Fruit fly (Drosophila melanogaster) whole organism, embryonic: ENCODE data around the gene Lip3.
A peak's percentile ranks its signal among the peaks of the same experiment; 100 is the strongest.

Experiments used
- Bdp1 ChIP-seq: fragments of 200-800 bp; sonication (Bioruptor generic); optimal IDR thresholded peaks from 3 replicates; lab custom pipeline; 2016; ENCODE audit warnings: missing biosample characterization, missing genetic modification characterization
- CG1024 ChIP-seq: fragments of 200-800 bp; sonication (Bioruptor generic); IDR thresholded peaks from 2 replicates; pipeline ENCODE4 v1.3.6; 2022; ENCODE audit warnings: missing biosample characterization, missing genetic modification characterization
- CG12659 ChIP-seq: fragments of 200-800 bp; sonication (Bioruptor generic); optimal IDR thresholded peaks from 3 replicates; lab custom pipeline; 2017; ENCODE audit warnings: mild to moderate bottlenecking, missing biosample characterization, missing genetic modification reagents, missing genetic modification characterization
- CG14050 ChIP-seq: fragments of 200-800 bp; sonication (Bioruptor generic); IDR thresholded peaks from 3 replicates; pipeline ENCODE4 v1.3.6; 2022; ENCODE audit warnings: missing biosample characterization, missing genetic modification characterization
- CG1603 ChIP-seq: fragments of 200-800 bp; sonication (Bioruptor generic); optimal IDR thresholded peaks from 2 replicates; lab custom pipeline; 2019; ENCODE audit warnings: missing biosample characterization, mild to moderate bottlenecking, missing genetic modification characterization, moderate library complexity
- CG17328 ChIP-seq: fragments of 200-800 bp; sonication (Bioruptor generic); IDR thresholded peaks from 2 replicates; pipeline ENCODE4 v1.3.6; 2022; ENCODE audit warnings: missing biosample characterization, missing genetic modification characterization
- CG18011 ChIP-seq: fragments of 200-800 bp; sonication (Bioruptor generic); optimal IDR thresholded peaks from 2 replicates; lab custom pipeline; 2017; ENCODE audit warnings: missing biosample characterization, missing genetic modification characterization, mild to moderate bottlenecking, moderate library complexity, missing genotype
- CG3163 ChIP-seq: fragments of 200-800 bp; sonication (Bioruptor generic); optimal IDR thresholded peaks from 3 replicates; lab custom pipeline; 2016; ENCODE audit warnings: missing biosample characterization, missing genetic modification characterization
- CG3281 ChIP-seq: fragments of 200-800 bp; sonication (Bioruptor generic); optimal IDR thresholded peaks from 3 replicates; lab custom pipeline; 2017; ENCODE audit warnings: missing biosample characterization, mild to moderate bottlenecking, missing genetic modification characterization
- CG33557 ChIP-seq: fragments of 200-800 bp; sonication (Bioruptor generic); optimal IDR thresholded peaks from 2 replicates; lab custom pipeline; 2019; ENCODE audit warnings: missing biosample characterization, mild to moderate bottlenecking, missing genetic modification characterization, moderate library complexity
- CG4820 ChIP-seq: fragments of 200-800 bp; sonication (Bioruptor generic); optimal IDR thresholded peaks from 3 replicates; lab custom pipeline; 2016; ENCODE audit warnings: missing biosample characterization, missing genetic modification characterization
- CG7556 ChIP-seq: fragments of 200-800 bp; sonication (Bioruptor generic); optimal IDR thresholded peaks from 2 replicates; lab custom pipeline; 2017; ENCODE audit warnings: missing biosample characterization, mild to moderate bottlenecking, missing genetic modification characterization
- CG9727 ChIP-seq: fragments of 200-800 bp; sonication (Bioruptor generic); optimal IDR thresholded peaks from 3 replicates; lab custom pipeline; 2017; ENCODE audit warnings: missing biosample characterization, mild to moderate bottlenecking, missing genetic modification characterization
- Dll ChIP-seq: fragments of 200-800 bp; sonication (Bioruptor generic); IDR thresholded peaks from 4 replicates; pipeline ENCODE4 v1.3.6; 2022; ENCODE audit warnings: missing biosample characterization, missing genetic modification characterization; ENCODE audit not compliant: partially characterized antibody
- GATAe ChIP-seq: fragments of 200-800 bp; sonication (Bioruptor generic); conservative IDR thresholded peaks from 2 replicates; pipeline ENCODE4 v1.3.6; 2022; ENCODE audit warnings: missing biosample characterization, missing genetic modification characterization
- Jarid2 ChIP-seq: fragments of 200-800 bp; sonication (Bioruptor generic); optimal IDR thresholded peaks from 3 replicates; lab custom pipeline; 2017; ENCODE audit warnings: mild to moderate bottlenecking, missing biosample characterization, missing genetic modification reagents, missing genetic modification characterization
- Med ChIP-seq: fragments of 200-800 bp; sonication (Bioruptor generic); peaks from one replicate; lab custom pipeline; 2016; ENCODE audit warnings: missing biosample characterization, missing genetic modification characterization, mild to moderate bottlenecking, inconsistent platforms, moderate library complexity
- Opbp ChIP-seq: fragments of 200-800 bp; sonication (Bioruptor generic); IDR thresholded peaks from 3 replicates; pipeline ENCODE4 v1.3.6; 2022; ENCODE audit warnings: missing biosample characterization, missing genetic modification characterization; ENCODE audit not compliant: partially characterized antibody
- Pdp1 ChIP-seq, 2 experiments: fragments of 200-800 bp; sonication (Bioruptor generic); optimal IDR thresholded peaks; 3 replicates each; lab custom pipeline; 2016; ENCODE audit warnings: missing biosample characterization in 2 of 2, missing genetic modification characterization in 2 of 2, mild to moderate bottlenecking in 1 of 2, moderate library complexity in 1 of 2
- Poxn ChIP-seq: fragments of 200-800 bp; sonication (Bioruptor generic); IDR thresholded peaks from 2 replicates; pipeline ENCODE4 v1.3.6; 2022; ENCODE audit warnings: missing biosample characterization, missing genetic modification characterization
- Stat92E ChIP-seq, 3 experiments: fragments of >200 bp in 2 of 3; fragments of 200-800 bp in 1 of 3; sonication (Bioruptor generic) in 1 of 3; optimal IDR thresholded peaks; 2 replicates each; lab custom pipeline; 2017 to 2019; ENCODE audit warnings: missing biosample characterization in 3 of 3, missing genetic modification characterization in 3 of 3, mild to moderate bottlenecking in 1 of 3, moderate library complexity in 1 of 3
- Trl ChIP-seq, 3 experiments: fragments of >200 bp in 2 of 3; fragments of 200-800 bp in 1 of 3; sonication (Bioruptor generic) in 1 of 3; optimal IDR thresholded peaks; 2 replicates in 1 of 3; 3 replicates in 2 of 3; lab custom pipeline; 2016 to 2017; ENCODE audit warnings: missing biosample characterization in 1 of 3, missing genetic modification characterization in 1 of 3
- Xrp1 ChIP-seq: fragments of 200-800 bp; sonication (Bioruptor generic); IDR thresholded peaks from 2 replicates; pipeline ENCODE4 v1.3.6; 2022; ENCODE audit warnings: missing biosample characterization, missing genetic modification characterization
- abd-A ChIP-seq: fragments of 200-800 bp; sonication (Bioruptor generic); optimal IDR thresholded peaks from 3 replicates; lab custom pipeline; 2019; ENCODE audit warnings: missing biosample characterization, mild to moderate bottlenecking, missing genetic modification characterization, moderate library complexity
- aop ChIP-seq: fragments of 200-800 bp; sonication (Bioruptor generic); IDR thresholded peaks from 2 replicates; pipeline ENCODE4 v1.3.6; 2022; ENCODE audit warnings: missing biosample characterization, missing genetic modification characterization
- chinmo ChIP-seq: fragments of 200-800 bp; sonication (Bioruptor generic); IDR thresholded peaks from 4 replicates; pipeline ENCODE4 v1.3.6; 2022; ENCODE audit warnings: missing biosample characterization, missing genetic modification characterization; ENCODE audit not compliant: partially characterized antibody
- chm ChIP-seq: fragments of 200-800 bp; sonication (Bioruptor generic); IDR thresholded peaks from 2 replicates; pipeline ENCODE4 v1.3.6; 2022; ENCODE audit warnings: missing biosample characterization, missing genetic modification characterization
- crol ChIP-seq: fragments of 200-800 bp; sonication (Bioruptor generic); IDR thresholded peaks from 2 replicates; pipeline ENCODE4 v1.3.6; 2022; ENCODE audit warnings: missing biosample characterization, missing genetic modification characterization
- fd96Cb ChIP-seq: fragments of 200-800 bp; sonication (Bioruptor generic); optimal IDR thresholded peaks from 2 replicates; lab custom pipeline; 2018; ENCODE audit warnings: missing biosample characterization, mild to moderate bottlenecking, missing genetic modification characterization, moderate library complexity
- hb ChIP-seq: fragments of 200-800 bp; sonication (Bioruptor generic); IDR thresholded peaks from 3 replicates; pipeline ENCODE4 v1.3.6; 2022; ENCODE audit warnings: missing biosample characterization, missing genetic modification characterization; ENCODE audit not compliant: partially characterized antibody
- hth ChIP-seq: fragments of >200 bp; optimal IDR thresholded peaks from 2 replicates; lab custom pipeline; 2017; ENCODE audit warnings: inconsistent platforms
- ind ChIP-seq: fragments of 200-800 bp; sonication (Bioruptor generic); optimal IDR thresholded peaks from 3 replicates; lab custom pipeline; 2016; ENCODE audit warnings: missing biosample characterization, missing genetic modification characterization
- jumu ChIP-seq: fragments of 200-800 bp; sonication (Bioruptor generic); optimal IDR thresholded peaks from 3 replicates; lab custom pipeline; 2016; ENCODE audit warnings: missing biosample characterization, missing genetic modification characterization
- kay ChIP-seq: fragments of 200-800 bp; sonication (Bioruptor generic); optimal IDR thresholded peaks from 2 replicates; lab custom pipeline; 2016; ENCODE audit warnings: missing biosample characterization, missing genetic modification characterization
- kni ChIP-seq: fragments of 200-800 bp; sonication (Bioruptor generic); optimal IDR thresholded peaks from 3 replicates; lab custom pipeline; 2017; ENCODE audit warnings: mild to moderate bottlenecking, missing biosample characterization, missing genetic modification reagents, missing genetic modification characterization
- lmd ChIP-seq: fragments of 200-800 bp; sonication (Bioruptor generic); IDR thresholded peaks from 2 replicates; pipeline ENCODE4 v1.3.6; 2022; ENCODE audit warnings: missing biosample characterization, missing genetic modification characterization
- lov ChIP-seq, 2 experiments: fragments of 200-800 bp in 1 of 2; fragments of >200 bp in 1 of 2; sonication (Bioruptor generic) in 1 of 2; IDR thresholded peaks in 1 of 2; optimal IDR thresholded peaks in 1 of 2; 2 replicates in 1 of 2; 3 replicates in 1 of 2; pipeline versions ENCODE4 v1.3.6 to Lab custom; 2017 to 2022; ENCODE audit warnings: missing biosample characterization in 1 of 2, missing genetic modification characterization in 1 of 2
- nerfin-1 ChIP-seq: fragments of 200-800 bp; sonication (Bioruptor generic); optimal IDR thresholded peaks from 3 replicates; lab custom pipeline; 2019; ENCODE audit warnings: missing biosample characterization, mild to moderate bottlenecking, missing genetic modification characterization, moderate library complexity
- oc ChIP-seq: fragments of 200-800 bp; sonication (Bioruptor generic); optimal IDR thresholded peaks from 2 replicates; lab custom pipeline; 2018; ENCODE audit warnings: missing biosample characterization, mild to moderate bottlenecking, missing genetic modification characterization, moderate library complexity
- phol ChIP-seq: fragments of 200-800 bp; sonication (Bioruptor generic); optimal IDR thresholded peaks from 3 replicates; lab custom pipeline; 2018; ENCODE audit warnings: missing biosample characterization, mild to moderate bottlenecking, missing genetic modification characterization, moderate library complexity
- pzg ChIP-seq: fragments of 200-800 bp; sonication (Bioruptor generic); optimal IDR thresholded peaks from 3 replicates; lab custom pipeline; 2018; ENCODE audit warnings: missing biosample characterization, mild to moderate bottlenecking, missing genetic modification characterization, moderate library complexity
- repo ChIP-seq: fragments of 200-800 bp; sonication (Bioruptor generic); optimal IDR thresholded peaks from 2 replicates; lab custom pipeline; 2016; ENCODE audit warnings: missing biosample characterization, missing genetic modification characterization
- sens ChIP-seq: fragments of 200-800 bp; sonication (Bioruptor generic); peaks from one replicate; lab custom pipeline; 2016; ENCODE audit warnings: missing biosample characterization, missing genetic modification characterization
- sens-2 ChIP-seq: fragments of 200-800 bp; sonication (Bioruptor generic); IDR thresholded peaks from 2 replicates; pipeline ENCODE4 v1.3.6; 2022; ENCODE audit warnings: missing biosample characterization, missing genetic modification characterization
- sim ChIP-seq: fragments of 200-800 bp; sonication (Bioruptor generic); IDR thresholded peaks from 2 replicates; pipeline ENCODE4 v1.3.6; 2022; ENCODE audit warnings: missing biosample characterization, missing genetic modification characterization
- stwl ChIP-seq: fragments of 200-800 bp; sonication (Bioruptor generic); optimal IDR thresholded peaks from 3 replicates; lab custom pipeline; 2018; ENCODE audit warnings: missing biosample characterization, mild to moderate bottlenecking, missing genetic modification characterization, moderate library complexity
- unc-4 ChIP-seq: fragments of 200-800 bp; sonication (Bioruptor generic); IDR thresholded peaks from 2 replicates; pipeline ENCODE4 v1.3.6; 2022; ENCODE audit warnings: missing biosample characterization, missing genetic modification characterization; ENCODE audit not compliant: partially characterized antibody
- zen ChIP-seq: fragments of 200-800 bp; sonication (Bioruptor generic); optimal IDR thresholded peaks from 3 replicates; lab custom pipeline; 2018; ENCODE audit warnings: missing biosample characterization, mild to moderate bottlenecking, missing genetic modification characterization, moderate library complexity

The Lip3 gene

DNA sequence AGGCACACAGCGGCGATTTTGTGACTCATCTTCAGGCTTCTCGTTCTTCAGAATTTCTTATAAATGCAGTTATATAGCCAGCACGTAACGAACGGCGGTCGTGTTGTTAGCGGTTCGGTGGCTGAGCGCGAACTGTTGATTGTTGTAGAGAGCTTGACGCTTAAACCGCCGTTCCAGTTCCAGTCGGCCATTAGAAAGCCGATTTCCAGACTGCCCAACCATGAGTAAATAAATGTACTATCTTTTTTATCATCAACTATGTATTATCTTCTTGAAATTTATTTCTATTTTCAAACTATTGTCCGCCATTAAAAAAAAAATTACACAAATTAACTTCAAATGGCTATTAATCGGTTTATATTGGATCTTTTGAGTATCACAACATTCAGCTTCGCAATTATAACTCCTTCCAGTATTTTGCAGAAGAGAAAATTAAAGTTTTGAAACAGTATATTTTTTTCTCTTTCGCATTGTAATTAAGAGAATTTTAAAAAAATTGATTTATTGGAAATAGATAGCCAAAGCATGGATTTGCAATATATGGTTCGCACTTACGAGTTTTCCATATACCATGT, 30.1 kb upstream of the Lip3 start, which contains the start of gene GILT1:
GILT1 (minus strand) TSS at position 141 of the 575 bp plus-strand sequence.
- peak; percentile 10 for TF ChIP-seq kay (GFP tag; lab: Kevin White, UChicago)
- no peak for TF ChIP-seq hb
- no peak for TF ChIP-seq Bdp1 (GFP tag; lab: Kevin White, UChicago)
- TF ChIP-seq sens (GFP tag; lab: Kevin White, UChicago): peak; percentile 63
- peak; percentile 59 for TF ChIP-seq Med (GFP tag; lab: Kevin White, UChicago)
- no peak for TF ChIP-seq nerfin-1
- TF ChIP-seq jumu (GFP tag; lab: Kevin White, UChicago): no peak
- TF ChIP-seq phol (tag; lab: Kevin White, UChicago): peak; percentile 12
- peak; percentile 16 to 34 for TF ChIP-seq Trl (optimal IDR thresholded peaks at IDR 0.05; lab: Kevin White, UChicago)
- TF ChIP-seq Trl (GFP tag; optimal IDR thresholded peaks at IDR 0.05; lab: Kevin White, UChicago): no peak
- TF ChIP-seq unc-4: 0 out of 2 replicates have a peak, but pooled peaks have one; percentile 16
- TF ChIP-seq Poxn (GFP tag; lab: Robert Waterston, UW): no peak
- TF ChIP-seq Pdp1 (GFP tag; optimal IDR thresholded peaks at IDR 0.05; lab: Kevin White, UChicago): peak in 1 of 2 experiments; percentile 31
- no peak for TF ChIP-seq fd96Cb (tag; lab: Kevin White, UChicago)
- TF ChIP-seq crol (GFP tag; lab: Robert Waterston, UW): no peak
- no peak for TF ChIP-seq sens-2
- 0 out of 2 replicates have a peak, but pooled peaks have one; percentile 9 for TF ChIP-seq Xrp1 (GFP tag; lab: Robert Waterston, UW)
- TF ChIP-seq sim (GFP tag; lab: Robert Waterston, UW): 0 out of 2 replicates have a peak, but pooled peaks have one; percentile 15
- peak; percentile 18 for TF ChIP-seq CG12659
- TF ChIP-seq lov (optimal IDR thresholded peaks at IDR 0.05; lab: Kevin White, UChicago): no peak
- TF ChIP-seq lov (GFP tag; IDR thresholded peaks at IDR 0.05; lab: Robert Waterston, UW): 0 out of 3 replicates have a peak, but pooled peaks have one; percentile 35
- no peak for TF ChIP-seq CG3281 (GFP tag; lab: Kevin White, UChicago)
- TF ChIP-seq CG7556: no peak
- TF ChIP-seq Opbp (GFP tag; lab: Robert Waterston, UW): no peak
- TF ChIP-seq CG9727 (GFP tag; lab: Kevin White, UChicago): no peak
- peak; percentile 52; the same call in 1 of the 2 replicates for TF ChIP-seq chm (GFP tag; lab: Robert Waterston, UW)
- no peak for TF ChIP-seq lmd (GFP tag; lab: Robert Waterston, UW)
- TF ChIP-seq CG33557: no peak
- TF ChIP-seq stwl (tag; lab: Kevin White, UChicago): peak; percentile 6
- TF ChIP-seq CG3163: peak; percentile 91
- TF ChIP-seq hth: no peak
- TF ChIP-seq CG17328 (GFP tag; lab: Robert Waterston, UW): 0 out of 2 replicates have a peak, but pooled peaks have one; percentile 13
- peak; percentile 0 for TF ChIP-seq pzg (GFP tag; lab: Kevin White, UChicago)
- TF ChIP-seq CG14050 (GFP tag; lab: Robert Waterston, UW): no peak
- peak; percentile 28; the same call in 1 of the 4 replicates for TF ChIP-seq Dll (GFP tag; lab: Robert Waterston, UW)
- no peak for TF ChIP-seq ind (GFP tag; lab: Kevin White, UChicago)
- TF ChIP-seq Jarid2: peak; percentile 65
- no peak for TF ChIP-seq CG1024 (GFP tag; lab: Robert Waterston, UW)
- no peak for TF ChIP-seq zen (tag; lab: Kevin White, UChicago)
- no peak for TF ChIP-seq CG1603 (tag; lab: Kevin White, UChicago)
- TF ChIP-seq kni: peak; percentile 0
- TF ChIP-seq Stat92E (GFP tag; optimal IDR thresholded peaks at IDR 0.05; lab: Kevin White, UChicago): peak in 1 of 3 experiments; percentile 50
- no peak for TF ChIP-seq repo (GFP tag; lab: Kevin White, UChicago)
- 0 out of 4 replicates have a peak, but pooled peaks have one; percentile 62 for TF ChIP-seq chinmo (GFP tag; lab: Robert Waterston, UW)
- peak; percentile 96 for TF ChIP-seq CG18011
- peak; percentile 5 for TF ChIP-seq oc (tag; lab: Kevin White, UChicago)
- TF ChIP-seq GATAe (GFP tag; lab: Robert Waterston, UW): no peak
- TF ChIP-seq CG4820: no peak
- no peak for TF ChIP-seq abd-A (tag; lab: Kevin White, UChicago)
- no peak for TF ChIP-seq aop
